Fruit fly (Drosophila melanogaster) whole organism, prepupa: ENCODE measurements around the gene ry.

ENCODE experiments used
- Blimp-1 ChIP-seq: fragments of 200-800 bp; sonication (Bioruptor generic); optimal IDR thresholded peaks from 3 replicates; lab custom pipeline; 2017; ENCODE audit warnings: missing biosample characterization, missing genetic modification characterization, mild to moderate bottlenecking, moderate library complexity, missing genetic modification reagents
- CG10631 ChIP-seq: fragments of 200-800 bp; sonication (Bioruptor generic); optimal IDR thresholded peaks from 2 replicates; lab custom pipeline; 2016; ENCODE audit warnings: missing biosample characterization, missing genetic modification characterization
- CG10669 ChIP-seq: fragments of 200-800 bp; sonication (Bioruptor generic); optimal IDR thresholded peaks from 3 replicates; lab custom pipeline; 2018; ENCODE audit warnings: missing biosample characterization, mild to moderate bottlenecking, missing genetic modification characterization, moderate library complexity
- CG11902 ChIP-seq: fragments of 200-800 bp; sonication (Bioruptor generic); optimal IDR thresholded peaks from 3 replicates; lab custom pipeline; 2016; ENCODE audit warnings: missing biosample characterization, missing genetic modification characterization
- CG15336 ChIP-seq: fragments of 200-800 bp; sonication (Bioruptor generic); IDR thresholded peaks from 2 replicates; pipeline ENCODE4 v1.3.6; 2022; ENCODE audit warnings: missing biosample characterization, missing genetic modification characterization
- CG16779 ChIP-seq: fragments of 200-800 bp; sonication (Bioruptor generic); optimal IDR thresholded peaks from 3 replicates; lab custom pipeline; 2017; ENCODE audit warnings: missing biosample characterization, mild to moderate bottlenecking, missing genetic modification characterization
- CG3032 ChIP-seq: fragments of 200-800 bp; optimal IDR thresholded peaks from 2 replicates; lab custom pipeline; 2019; ENCODE audit warnings: missing biosample characterization, mild to moderate bottlenecking, missing genetic modification characterization, moderate library complexity
- CG31627 ChIP-seq: fragments of 200-800 bp; sonication (Bioruptor generic); optimal IDR thresholded peaks from 3 replicates; lab custom pipeline; 2016; ENCODE audit warnings: missing biosample characterization, missing genetic modification characterization
- CG32006 ChIP-seq: fragments of 200-800 bp; sonication (Bioruptor generic); optimal IDR thresholded peaks from 3 replicates; lab custom pipeline; 2017; ENCODE audit warnings: missing biosample characterization, mild to moderate bottlenecking, missing genetic modification characterization
- CG34406 ChIP-seq: fragments of 200-800 bp; sonication (Bioruptor generic); optimal IDR thresholded peaks from 3 replicates; lab custom pipeline; 2016; ENCODE audit warnings: missing biosample characterization, missing genetic modification characterization
- CG3919 ChIP-seq: fragments of 200-800 bp; sonication (Bioruptor generic); optimal IDR thresholded peaks from 3 replicates; lab custom pipeline; 2016; ENCODE audit warnings: missing biosample characterization, missing genetic modification characterization
- CG6163 ChIP-seq: fragments of 200-800 bp; sonication (Bioruptor generic); IDR thresholded peaks from 3 replicates; pipeline ENCODE4 v1.3.6; 2022; ENCODE audit warnings: missing biosample characterization, missing genetic modification characterization
- CG6276 ChIP-seq: fragments of 200-800 bp; sonication (Bioruptor generic); optimal IDR thresholded peaks from 2 replicates; lab custom pipeline; 2017; ENCODE audit warnings: missing biosample characterization, mild to moderate bottlenecking, missing genetic modification characterization
- CG6792 ChIP-seq: fragments of 200-800 bp; sonication (Bioruptor generic); optimal IDR thresholded peaks from 3 replicates; lab custom pipeline; 2016; ENCODE audit warnings: missing biosample characterization, missing genetic modification characterization
- CG6854 ChIP-seq: fragments of 200-800 bp; sonication (Bioruptor generic); optimal IDR thresholded peaks from 2 replicates; lab custom pipeline; 2017; ENCODE audit warnings: missing biosample characterization, mild to moderate bottlenecking, missing genetic modification characterization
- CG7368 ChIP-seq: fragments of 200-800 bp; sonication (Bioruptor generic); optimal IDR thresholded peaks from 3 replicates; lab custom pipeline; 2016; ENCODE audit warnings: missing biosample characterization, missing genetic modification characterization
- CG8119 ChIP-seq: fragments of 200-800 bp; sonication (Bioruptor generic); IDR thresholded peaks from 3 replicates; pipeline ENCODE4 v1.3.6; 2022; ENCODE audit warnings: missing biosample characterization, missing genetic modification characterization
- CG8319 ChIP-seq: fragments of 200-800 bp; sonication (Bioruptor generic); optimal IDR thresholded peaks from 3 replicates; lab custom pipeline; 2016; ENCODE audit warnings: missing biosample characterization, missing genetic modification characterization
- CG9139 ChIP-seq: fragments of 200-800 bp; sonication (Bioruptor generic); optimal IDR thresholded peaks from 3 replicates; lab custom pipeline; 2017; ENCODE audit warnings: missing biosample characterization, mild to moderate bottlenecking, missing genetic modification characterization
- Eip78C ChIP-seq: fragments of 200-800 bp; sonication (Bioruptor generic); peaks from one replicate; lab custom pipeline; 2016; ENCODE audit warnings: missing biosample characterization, missing genetic modification characterization
- Eip93F ChIP-seq: fragments of 200-800 bp; sonication (Bioruptor generic); optimal IDR thresholded peaks from 2 replicates; lab custom pipeline; 2016; ENCODE audit warnings: missing biosample characterization, mild to moderate bottlenecking, missing genetic modification characterization
- Ets96B ChIP-seq: fragments of 200-800 bp; optimal IDR thresholded peaks from 2 replicates; lab custom pipeline; 2019; ENCODE audit warnings: missing biosample characterization, mild to moderate bottlenecking, missing genetic modification characterization, moderate library complexity
- Gug ChIP-seq: fragments of 200-800 bp; sonication (Bioruptor generic); IDR thresholded peaks from 2 replicates; pipeline ENCODE4 v1.3.6; 2022; ENCODE audit warnings: missing biosample characterization, missing genetic modification characterization
- Lpt ChIP-seq: fragments of 200-800 bp; sonication (Bioruptor generic); optimal IDR thresholded peaks from 3 replicates; lab custom pipeline; 2016; ENCODE audit warnings: missing biosample characterization, missing genetic modification characterization
- Smox ChIP-seq: fragments of 200-800 bp; sonication (Bioruptor generic); optimal IDR thresholded peaks from 3 replicates; lab custom pipeline; 2016; ENCODE audit warnings: missing biosample characterization, missing genetic modification characterization
- Sox14 ChIP-seq: fragments of 200-800 bp; sonication (Bioruptor generic); optimal IDR thresholded peaks from 3 replicates; lab custom pipeline; 2016; ENCODE audit warnings: missing biosample characterization, missing genetic modification characterization
- Sox15 ChIP-seq: fragments of 200-800 bp; sonication (Bioruptor generic); optimal IDR thresholded peaks from 3 replicates; lab custom pipeline; 2016; ENCODE audit warnings: missing biosample characterization, missing genetic modification characterization
- achi ChIP-seq: fragments of 200-800 bp; sonication (Bioruptor generic); optimal IDR thresholded peaks from 3 replicates; lab custom pipeline; 2016; ENCODE audit warnings: missing biosample characterization, missing genetic modification characterization
- acj6 ChIP-seq: fragments of 200-800 bp; sonication (Bioruptor generic); optimal IDR thresholded peaks from 3 replicates; lab custom pipeline; 2016; ENCODE audit warnings: missing biosample characterization, missing genetic modification characterization
- dac ChIP-seq: fragments of 200-800 bp; sonication (Bioruptor generic); optimal IDR thresholded peaks from 2 replicates; lab custom pipeline; 2017; ENCODE audit warnings: missing biosample characterization, mild to moderate bottlenecking, missing genetic modification characterization
- dsx ChIP-seq: fragments of 200-800 bp; optimal IDR thresholded peaks from 3 replicates; lab custom pipeline; 2019; ENCODE audit warnings: missing biosample characterization, mild to moderate bottlenecking, missing genetic modification characterization, moderate library complexity; ENCODE audit not compliant: poor library complexity, severe bottlenecking
- eg ChIP-seq: fragments of 200-800 bp; sonication (Bioruptor generic); IDR thresholded peaks from 3 replicates; pipeline ENCODE4 v1.3.6; 2022; ENCODE audit warnings: missing biosample characterization, missing genetic modification characterization
- fd85E ChIP-seq: fragments of 200-800 bp; sonication (Bioruptor generic); optimal IDR thresholded peaks from 3 replicates; lab custom pipeline; 2016; ENCODE audit warnings: missing biosample characterization, missing genetic modification characterization
- fkh ChIP-seq: fragments of 200-800 bp; sonication (Bioruptor generic); optimal IDR thresholded peaks from 3 replicates; lab custom pipeline; 2017; ENCODE audit warnings: missing biosample characterization, mild to moderate bottlenecking, missing genetic modification characterization, moderate library complexity
- net ChIP-seq: fragments of 200-800 bp; sonication (Bioruptor generic); optimal IDR thresholded peaks from 3 replicates; lab custom pipeline; 2016; ENCODE audit warnings: missing biosample characterization, missing genetic modification characterization
- salr ChIP-seq, 2 experiments: fragments of 200-800 bp; sonication (Bioruptor generic); optimal IDR thresholded peaks; 3 replicates each; lab custom pipeline; 2016 to 2018; ENCODE audit warnings: missing biosample characterization in 2 of 2, missing genetic modification characterization in 2 of 2, mild to moderate bottlenecking in 1 of 2
- spab ChIP-seq: fragments of 200-800 bp; sonication (Bioruptor generic); optimal IDR thresholded peaks from 2 replicates; lab custom pipeline; 2017; ENCODE audit warnings: missing biosample characterization, mild to moderate bottlenecking, missing genetic modification characterization, missing genetic modification reagents
- ss ChIP-seq, 2 experiments: fragments of 200-800 bp; sonication (Bioruptor generic); optimal IDR thresholded peaks; 2 replicates in 1 of 2; 3 replicates in 1 of 2; lab custom pipeline; 2017 to 2018; ENCODE audit warnings: mild to moderate bottlenecking in 2 of 2, missing biosample characterization in 2 of 2, missing genetic modification characterization in 2 of 2, moderate library complexity in 1 of 2
- vri ChIP-seq: fragments of 200-800 bp; sonication (Bioruptor generic); optimal IDR thresholded peaks from 3 replicates; lab custom pipeline; 2016; ENCODE audit warnings: missing biosample characterization, mild to moderate bottlenecking, missing genetic modification characterization

ry gene

dm6 chr3R:13057121-13057805, 24.9 kb downstream of the ry start, which contains the start of gene sim:
sim (plus strand) TSS chr3R:13057755.
- TF ChIP-seq eg (GFP tag; lab: Robert Waterston, UW) (0 out of 3 replicates have a peak, but pooled peaks have one; percentile 28), CG3919 (GFP tag; lab: Kevin White, UChicago) (peak; percentile 46), Lpt (GFP tag; lab: Kevin White, UChicago) (no peak), ss (GFP tag; optimal IDR thresholded peaks at IDR 0.05; lab: Kevin White, UChicago) (peak in 1 of 2 experiments; percentile 42)
- TF ChIP-seq, all 60 proteins: peak for 3

DNA sequence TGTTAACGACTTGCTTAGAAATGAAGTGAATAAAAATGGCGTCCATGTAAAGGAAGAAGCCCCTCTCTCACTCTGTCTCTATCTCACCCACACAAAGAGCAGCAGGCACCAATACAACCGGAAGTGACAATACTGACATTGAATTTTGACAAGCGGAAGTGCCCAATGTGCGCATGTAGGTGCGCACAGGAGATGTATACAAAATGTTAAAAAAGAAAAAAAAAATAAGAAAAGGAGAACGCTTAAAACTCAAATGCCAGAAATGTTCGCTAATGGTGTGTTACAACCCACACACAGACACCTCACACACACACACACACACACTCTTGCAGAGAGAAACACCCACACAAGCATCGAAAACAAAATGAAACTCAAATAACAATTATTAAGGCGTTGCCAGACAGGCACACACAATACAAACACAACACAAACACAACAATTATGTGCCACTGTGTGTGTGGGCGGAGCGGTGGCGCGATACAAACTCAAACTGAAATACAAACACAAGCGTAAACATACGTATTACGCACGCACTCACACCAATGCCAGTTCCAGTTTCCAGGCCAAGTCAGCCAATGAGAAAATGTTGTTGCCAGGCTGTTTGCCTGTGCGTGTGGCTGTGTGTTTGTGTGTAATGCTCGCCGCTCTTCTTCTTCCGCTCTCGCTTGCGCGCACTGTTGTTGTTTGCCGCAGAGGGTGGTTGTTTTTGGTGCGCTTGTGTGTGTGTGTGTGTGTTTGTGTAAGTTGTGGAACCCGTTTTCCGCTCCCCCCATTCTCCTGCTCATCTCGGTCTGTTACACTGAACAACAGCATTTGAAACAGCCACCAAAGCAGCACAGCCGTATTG, 31.6 kb downstream of the ry start:
- TF ChIP-seq Blimp-1 (GFP tag; lab: Kevin White, UChicago), result no peak
- TF ChIP-seq eg (GFP tag; lab: Robert Waterston, UW), result peak; percentile 8; the same call in 1 of the 3 replicates
- no peak for TF ChIP-seq Sox14 (GFP tag; lab: Kevin White, UChicago)
- peak; percentile 49 for TF ChIP-seq CG32006 (GFP tag; lab: Kevin White, UChicago)
- no peak for TF ChIP-seq Eip93F (GFP tag; lab: Kevin White, UChicago)
- no peak for TF ChIP-seq CG6276
- no peak for TF ChIP-seq CG8319
- peak; percentile 96 for TF ChIP-seq fkh (GFP tag; lab: Kevin White, UChicago)
- no peak for TF ChIP-seq CG8119
- TF ChIP-seq CG16779 (tag; lab: Kevin White, UChicago), result no peak
- peak; percentile 36 to 54 for TF ChIP-seq ss (GFP tag; optimal IDR thresholded peaks at IDR 0.05; lab: Kevin White, UChicago)
- peak; percentile 3 for TF ChIP-seq CG6792 (GFP tag; lab: Kevin White, UChicago)
- no peak for TF ChIP-seq vri (GFP tag; lab: Kevin White, UChicago)
- TF ChIP-seq fd85E, result no peak
- no peak for TF ChIP-seq spab (GFP tag; lab: Kevin White, UChicago)
- TF ChIP-seq acj6 (GFP tag; lab: Kevin White, UChicago), result no peak
- TF ChIP-seq Eip78C (GFP tag; lab: Kevin White, UChicago), result peak; percentile 48
- no peak for TF ChIP-seq CG31627 (GFP tag; lab: Kevin White, UChicago)
- TF ChIP-seq salr (GFP tag; optimal IDR thresholded peaks at IDR 0.05; lab: Kevin White, UChicago), result no peak
- TF ChIP-seq CG6163 (GFP tag; lab: Robert Waterston, UW), result peak; percentile 25; the same call in 1 of the 3 replicates
- no peak for TF ChIP-seq Sox15 (GFP tag; lab: Kevin White, UChicago)
- TF ChIP-seq dac (GFP tag; lab: Kevin White, UChicago), result no peak
- no peak for TF ChIP-seq Gug (GFP tag; lab: Robert Waterston, UW)
- no peak for TF ChIP-seq CG9139 (GFP tag; lab: Kevin White, UChicago)

- peak; percentile 21 for TF ChIP-seq fkh (GFP tag; lab: Kevin White, UChicago)
- TF ChIP-seq spab (GFP tag; lab: Kevin White, UChicago), result no peak
- TF ChIP-seq, all 60 proteins: peak for 1
These were observed 32.9 kb downstream of the ry start for dm6 chr3R:13065180-13065757.

DNA sequence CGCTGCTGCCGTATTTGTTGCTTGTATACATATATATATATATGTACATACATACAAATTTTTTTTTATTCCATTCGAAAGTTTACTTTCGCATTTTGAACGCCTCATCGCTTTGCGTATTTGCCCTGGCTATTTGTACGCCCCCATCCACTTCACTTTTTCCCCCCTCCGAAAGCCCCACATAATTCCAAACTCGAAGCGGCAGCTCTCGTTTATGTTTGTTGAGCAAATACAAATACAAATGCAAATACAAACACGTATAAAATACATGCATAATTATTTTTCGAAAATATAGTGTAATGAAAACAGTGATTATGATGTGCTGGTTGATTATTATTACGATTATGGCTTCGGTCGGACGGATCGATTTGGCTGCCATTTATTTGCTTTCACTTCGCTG, 35.7 kb downstream of the ry start:
- TF ChIP-seq CG32006 (GFP tag; lab: Kevin White, UChicago) (no peak), fkh (GFP tag; lab: Kevin White, UChicago) (peak; percentile 97), CG7368 (GFP tag; lab: Kevin White, UChicago) (no peak), Lpt (GFP tag; lab: Kevin White, UChicago) (no peak), CG8319 (peak; percentile 22), Ets96B (tag; lab: Kevin White, UChicago) (no peak), achi (GFP tag; lab: Kevin White, UChicago) (peak; percentile 20), dsx (GFP tag; lab: Kevin White, UChicago) (no peak), Eip93F (GFP tag; lab: Kevin White, UChicago) (no peak), Blimp-1 (GFP tag; lab: Kevin White, UChicago) (peak; percentile 49), CG15336 (no peak), CG34406 (peak; percentile 60), CG10669 (peak; percentile 9), CG6276 (no peak), ss (GFP tag; optimal IDR thresholded peaks at IDR 0.05; lab: Kevin White, UChicago) (no peak), CG11902 (GFP tag; lab: Kevin White, UChicago) (no peak), CG6854 (peak; percentile 41), spab (GFP tag; lab: Kevin White, UChicago) (no peak), CG10631 (GFP tag; lab: Kevin White, UChicago) (peak; percentile 13), vri (GFP tag; lab: Kevin White, UChicago) (peak; percentile 58), net (no peak), CG8119 (no peak), Smox (GFP tag; lab: Kevin White, UChicago) (peak; percentile 15), CG6792 (GFP tag; lab: Kevin White, UChicago) (peak; percentile 29), CG3032 (tag; lab: Kevin White, UChicago) (no peak)
